Worm (Caenorhabditis elegans) whole organism, L2 larva: ENCODE measurements around the gene zag-1.

ENCODE experiments used
- lin-39 ChIP-seq: fragments of 150-350 bp; optimal IDR thresholded peaks from 2 replicates; lab custom pipeline; 2014; ENCODE audit warnings: missing biosample characterization, missing genetic modification reagents, missing genetic modification characterization
- snpc-4 ChIP-seq: fragments of 150-350 bp; optimal IDR thresholded peaks from 2 replicates; lab custom pipeline; 2014; ENCODE audit warnings: missing biosample characterization, missing genetic modification characterization

ce11 chrIV:3847489-3847888, 8.2 kb upstream of the zag-1 start:
- no peak for TF ChIP-seq lin-39 (tag; lab: Kevin White, UChicago)
- TF ChIP-seq snpc-4 (tag; lab: Kevin White, UChicago), result no peak
